Worm (Caenorhabditis elegans) whole organism, L4 larva: Measurements from ENCODE around the gene sri-21.

Experiments used
- D1046.2 ChIP-seq: fragments of 200-800 bp; sonication (Bioruptor generic); IDR thresholded peaks from 2 replicates; pipeline ENCODE4 v1.3.6; 2022; ENCODE audit warnings: missing genetic modification characterization, missing compliant biosample characterization
- F10B5.3 ChIP-seq: sonication (generic microtip); optimal IDR thresholded peaks from 2 replicates; lab custom pipeline; 2016; ENCODE audit warnings: mild to moderate bottlenecking, missing genetic modification characterization, missing compliant biosample characterization
- F44E2.7 ChIP-seq: fragments of 200-800 bp; sonication (Bioruptor generic); IDR thresholded peaks from 2 replicates; pipeline ENCODE4 v2.1.2; 2022; ENCODE audit warnings: missing genetic modification characterization, missing compliant biosample characterization
- T26A8.4 ChIP-seq: fragments of 200-800 bp; sonication (Bioruptor generic); IDR thresholded peaks from 2 replicates; pipeline ENCODE4 v1.3.6; 2022; ENCODE audit warnings: missing genetic modification characterization, missing compliant biosample characterization
- Y75B8A.6 ChIP-seq: fragments of 200-800 bp; sonication (Bioruptor generic); IDR thresholded peaks from 2 replicates; pipeline ENCODE4 v1.3.6; 2022; ENCODE audit warnings: missing genetic modification reagents, missing genetic modification characterization, missing compliant biosample characterization
- ZK337.2 ChIP-seq: fragments of 200-800 bp; sonication (Bioruptor generic); IDR thresholded peaks from 2 replicates; pipeline ENCODE4 v1.3.6; 2022; ENCODE audit warnings: missing genetic modification reagents, missing genetic modification characterization, missing compliant biosample characterization
- aha-1 ChIP-seq: fragments of 150-350 bp; peaks from one replicate; lab custom pipeline; 2014; ENCODE audit warnings: missing biosample characterization, missing genetic modification characterization
- aly-2 ChIP-seq: sonication (generic microtip); optimal IDR thresholded peaks from 2 replicates; lab custom pipeline; 2018; ENCODE audit warnings: missing biosample characterization, missing genetic modification characterization
- ama-1 ChIP-seq: fragments of 150-350 bp; optimal IDR thresholded peaks from 2 replicates; lab custom pipeline; 2014; ENCODE audit warnings: inconsistent platforms, mixed read lengths
- ceh-62 ChIP-seq: sonication (generic microtip); optimal IDR thresholded peaks from 2 replicates; lab custom pipeline; 2017; ENCODE audit warnings: missing biosample characterization, missing genetic modification characterization
- cey-2 ChIP-seq: sonication (generic microtip); optimal IDR thresholded peaks from 3 replicates; lab custom pipeline; 2017; ENCODE audit warnings: missing genetic modification characterization, mild to moderate bottlenecking, missing compliant biosample characterization, antibody characterized with exemption, borderline replicate concordance; ENCODE audit not compliant: insufficient read depth
- dmd-6 ChIP-seq: fragments of 200-800 bp; sonication (Bioruptor generic); IDR thresholded peaks from 2 replicates; pipeline ENCODE4 v1.3.6; 2022; ENCODE audit warnings: missing genetic modification reagents, missing genetic modification characterization, missing compliant biosample characterization
- dmd-9 ChIP-seq: fragments of 200-800 bp; sonication (Bioruptor generic); IDR thresholded peaks from 2 replicates; pipeline ENCODE4 v1.3.6; 2022; ENCODE audit warnings: missing genetic modification reagents, missing genetic modification characterization, missing compliant biosample characterization
- duxl-1 ChIP-seq: sonication (generic microtip); optimal IDR thresholded peaks from 2 replicates; lab custom pipeline; 2016; ENCODE audit warnings: mild to moderate bottlenecking, missing genetic modification characterization, moderate library complexity, missing compliant biosample characterization; ENCODE audit not compliant: poor library complexity
- hif-1 ChIP-seq, 2 experiments: sonication (generic microtip); optimal IDR thresholded peaks; 2 replicates each; lab custom pipeline; 2016 to 2017; ENCODE audit warnings: missing compliant biosample characterization in 2 of 2, missing genetic modification characterization in 2 of 2, missing genetic modification reagents in 2 of 2, missing genotype in 2 of 2, mild to moderate bottlenecking in 1 of 2
- hmg-1.1 ChIP-seq: fragments of 200-800 bp; sonication (Bioruptor generic); IDR thresholded peaks from 2 replicates; pipeline ENCODE4 v1.3.6; 2022; ENCODE audit warnings: missing genetic modification reagents, missing genetic modification characterization, missing compliant biosample characterization
- lin-1 ChIP-seq: fragments of 200-800 bp; sonication (Bioruptor generic); IDR thresholded peaks from 2 replicates; pipeline ENCODE4 v1.3.6; 2022; ENCODE audit warnings: missing genetic modification reagents, missing genetic modification characterization, missing compliant biosample characterization
- lin-29 ChIP-seq: fragments of 200-800 bp; sonication (Bioruptor generic); IDR thresholded peaks from 2 replicates; pipeline ENCODE4 v1.3.6; 2022; ENCODE audit warnings: missing genetic modification reagents, missing genetic modification characterization, missing compliant biosample characterization
- mdl-1 ChIP-seq, 2 experiments: fragments of 150-350 bp in 1 of 2; sonication (generic microtip) in 1 of 2; optimal IDR thresholded peaks; 2 replicates each; lab custom pipeline; 2014 to 2017; ENCODE audit warnings: missing biosample characterization in 2 of 2, missing genetic modification characterization in 2 of 2
- mep-1 ChIP-seq: fragments of 150-350 bp; sonication (generic microtip); optimal IDR thresholded peaks from 3 replicates; lab custom pipeline; 2014; ENCODE audit warnings: missing biosample characterization, missing genetic modification characterization
- nhr-10 ChIP-seq: fragments of 150-350 bp; optimal IDR thresholded peaks from 2 replicates; lab custom pipeline; 2014; ENCODE audit warnings: missing biosample characterization, missing genetic modification characterization
- nhr-102 ChIP-seq: sonication (generic microtip); optimal IDR thresholded peaks from 2 replicates; lab custom pipeline; 2016; ENCODE audit warnings: mild to moderate bottlenecking, missing genetic modification characterization, moderate library complexity, missing compliant biosample characterization
- nhr-11 ChIP-seq: fragments of 150-350 bp; optimal IDR thresholded peaks from 2 replicates; lab custom pipeline; 2014; ENCODE audit warnings: missing biosample characterization, missing genetic modification characterization
- nhr-28 ChIP-seq: fragments of 150-350 bp; optimal IDR thresholded peaks from 2 replicates; lab custom pipeline; 2014; ENCODE audit warnings: missing biosample characterization, missing genetic modification characterization
- nhr-41 ChIP-seq: fragments of 200-800 bp; sonication (Bioruptor generic); IDR thresholded peaks from 2 replicates; pipeline ENCODE4 v1.3.6; 2022; ENCODE audit warnings: missing genetic modification reagents, missing genetic modification characterization, missing compliant biosample characterization
- php-3 ChIP-seq: fragments of 200-800 bp; sonication (Bioruptor generic); IDR thresholded peaks from 2 replicates; pipeline ENCODE4 v1.3.6; 2022; ENCODE audit warnings: missing genetic modification reagents, missing genetic modification characterization, missing compliant biosample characterization
- pqm-1 ChIP-seq: sonication (generic microtip); optimal IDR thresholded peaks from 2 replicates; lab custom pipeline; 2017; ENCODE audit warnings: missing biosample characterization, missing genetic modification characterization
- rbr-2 ChIP-seq: sonication (generic microtip); optimal IDR thresholded peaks from 2 replicates; lab custom pipeline; 2016; ENCODE audit warnings: missing genotype, missing genetic modification characterization, missing compliant biosample characterization
- saeg-2 ChIP-seq: fragments of 200-800 bp; sonication (Bioruptor generic); IDR thresholded peaks from 2 replicates; pipeline ENCODE4 v1.3.6; 2022; ENCODE audit warnings: missing genetic modification reagents, missing genetic modification characterization, missing compliant biosample characterization
- set-16 ChIP-seq: fragments of 200-800 bp; sonication (Bioruptor generic); IDR thresholded peaks from 2 replicates; pipeline ENCODE4 v1.3.6; 2022; ENCODE audit warnings: missing genetic modification reagents, missing genetic modification characterization, missing compliant biosample characterization
- spr-3 ChIP-seq: fragments of 200-800 bp; sonication (Bioruptor generic); optimal IDR thresholded peaks from 2 replicates; lab custom pipeline; 2018; ENCODE audit warnings: mild to moderate bottlenecking, missing genetic modification characterization, missing compliant biosample characterization
- unc-62 ChIP-seq, 3 experiments: fragments of 150-350 bp in 1 of 3; sonication (generic microtip); optimal IDR thresholded peaks in 2 of 3; peaks in 1 of 3; 1 replicate in 1 of 3; 2 replicates in 2 of 3; lab custom pipeline; 2014 to 2017; ENCODE audit warnings: missing biosample characterization in 3 of 3, missing genetic modification characterization in 3 of 3, missing genetic modification reagents in 3 of 3, missing genotype in 1 of 3
- zag-1 ChIP-seq: fragments of 150-350 bp; optimal IDR thresholded peaks from 2 replicates; lab custom pipeline; 2014; ENCODE audit warnings: missing biosample characterization, missing genetic modification characterization
- zip-11 ChIP-seq: fragments of 200-800 bp; sonication (Bioruptor generic); IDR thresholded peaks from 2 replicates; pipeline ENCODE4 v1.3.6; 2022; ENCODE audit warnings: missing genetic modification characterization, missing compliant biosample characterization

The sri-21 gene

ce11 chrV:3541117-3541516 is 8.5 kb upstream of the sri-21 start, which contains the start of gene srbc-67:
srbc-67 (minus strand) TSS chrV:3541217.
- TF ChIP-seq zip-11 (no peak), mdl-1 (tag; optimal IDR thresholded peaks at IDR 0.05; lab: Kevin White, UChicago) (no peak), T26A8.4 (GFP tag; lab: Robert Waterston, UW) (no peak), aha-1 (tag; lab: Kevin White, UChicago) (peak; percentile 29), rbr-2 (tag; lab: Kevin White, UChicago) (no peak), F44E2.7 (GFP tag; lab: Robert Waterston, UW) (no peak)

ce11 chrV:3543344-3543743 is 6.3 kb upstream of the sri-21 start, which contains the start of gene nhr-222:
nhr-222 (minus strand) TSS chrV:3543444.
- TF ChIP-seq hif-1 (tag; optimal IDR thresholded peaks at IDR 0.05; lab: Kevin White, UChicago) (no peak), set-16 (GFP tag; lab: Robert Waterston, UW) (no peak)

- no peak for TF ChIP-seq lin-29 (GFP tag; lab: Robert Waterston, UW)
- no peak for TF ChIP-seq nhr-102 (tag; lab: Kevin White, UChicago)
- no peak for TF ChIP-seq lin-1
- TF ChIP-seq dmd-6 (GFP tag; lab: Robert Waterston, UW): no peak
- TF ChIP-seq F10B5.3 (tag; lab: Kevin White, UChicago): no peak
- TF ChIP-seq ama-1 (lab: Kevin White, UChicago): no peak
- TF ChIP-seq nhr-41: no peak
- no peak for TF ChIP-seq zip-11
- no peak for TF ChIP-seq cey-2
Measured at ce11 chrV:3546517-3546916, 3.1 kb upstream of the sri-21 start, which contains the start of gene srbc-68. srbc-68 (minus strand) TSS chrV:3546617.

ce11 chrV:3548798-3549197 is 855 bp upstream of the sri-21 start, which contains the start of gene srw-130:
srw-130 (minus strand) TSS chrV:3548898.
- TF ChIP-seq T26A8.4 (GFP tag; lab: Robert Waterston, UW): no peak
- no peak for TF ChIP-seq nhr-11 (tag; lab: Kevin White, UChicago)
- no peak for TF ChIP-seq dmd-9 (GFP tag; lab: Robert Waterston, UW)
- no peak for TF ChIP-seq mep-1
- TF ChIP-seq aly-2: no peak
- TF ChIP-seq duxl-1: no peak
- TF ChIP-seq hmg-1.1 (GFP tag; lab: Robert Waterston, UW): no peak
- no peak for TF ChIP-seq ceh-62 (tag; lab: Kevin White, UChicago)
- TF ChIP-seq D1046.2 (GFP tag; lab: Robert Waterston, UW): no peak
- TF ChIP-seq saeg-2 (GFP tag; lab: Robert Waterston, UW): no peak
- TF ChIP-seq, all 104 proteins: peak for 0

ce11 chrV:3551765-3552164 is 2.1 kb downstream of the sri-21 start, which contains the start of gene grl-28:
grl-28 (minus strand) TSS chrV:3551865.
- no peak for TF ChIP-seq nhr-10 (tag; lab: Kevin White, UChicago)
- no peak for TF ChIP-seq ZK337.2
- TF ChIP-seq spr-3: no peak
- no peak for TF ChIP-seq zag-1
- TF ChIP-seq Y75B8A.6 (GFP tag; lab: Robert Waterston, UW): no peak

- TF ChIP-seq pqm-1 (peak; percentile 16), php-3 (GFP tag; lab: Robert Waterston, UW) (0 out of 2 replicates have a peak, but pooled peaks have one; percentile 45), dmd-6 (GFP tag; lab: Robert Waterston, UW) (no peak; the same call in 1 of the 2 replicates), nhr-28 (peak; percentile 79), unc-62 (GFP tag; optimal IDR thresholded peaks at IDR 0.05 in 1 of 2; lab: Kevin White, UChicago) (peak in 1 of 2 experiments; percentile 69), unc-62 (tag; optimal IDR thresholded peaks at IDR 0.05; lab: Kevin White, UChicago) (no peak)
Measured at ce11 chrV:3552740-3553469, 3.3 kb downstream of the sri-21 start, which contains the start of gene T24A6.20. T24A6.20 (plus strand) TSS chrV:3553134.
